Worm (Caenorhabditis elegans): Measurements from ENCODE around the gene fut-3.

DNA sequence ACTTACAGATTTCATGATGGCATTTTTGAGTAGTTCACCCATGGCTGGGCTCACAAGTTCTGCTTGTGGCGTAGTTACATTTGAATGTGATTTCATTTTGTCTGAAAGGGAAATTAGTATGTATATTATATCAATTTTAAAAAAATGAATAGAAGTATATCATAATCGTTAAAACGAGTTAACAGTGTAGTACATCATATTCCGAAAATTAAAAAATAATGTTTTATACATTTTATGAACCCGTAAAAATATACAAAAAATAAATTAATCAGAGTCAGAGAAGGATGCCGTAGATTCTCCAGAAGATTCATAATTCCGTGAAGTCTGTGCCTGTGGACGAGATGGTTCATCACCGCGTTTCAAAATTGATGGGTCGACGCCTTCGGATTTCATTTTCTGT lies 12.6 kb downstream of the fut-3 start, which contains the start of gene F59E12.9:
- TF ChIP-seq klf-2 (GFP tag; conservative IDR thresholded peaks at IDR 0.05) (no peak), flt-1 (GFP tag; IDR thresholded peaks at IDR 0.05) (no peak), ztf-23 (GFP tag; IDR thresholded peaks at IDR 0.05) (no peak), ztf-29 (GFP tag; IDR thresholded peaks at IDR 0.05) (no peak), T22C8.4 (GFP tag; IDR thresholded peaks at IDR 0.05) (no peak), med-1 (GFP tag; optimal IDR thresholded peaks at IDR 0.05; ENCODE audit: insufficient read depth) (no peak), tab-1 (GFP tag; IDR thresholded peaks at IDR 0.05) (no peak), ref-1 (GFP tag; conservative IDR thresholded peaks at IDR 0.05) (no peak), cog-1 (tag; optimal IDR thresholded peaks at IDR 0.05) (no peak)

Data from whole organism, midembryonic.